Fruit fly (Drosophila melanogaster) whole organism, pupa: ENCODE measurements around the gene Stat92E.

Source experiments
- CG12605 ChIP-seq: fragments of 200-800 bp; sonication (Bioruptor generic); IDR thresholded peaks from 2 replicates; pipeline ENCODE4 v1.3.6; 2022; ENCODE audit warnings: missing biosample characterization, missing genetic modification characterization
- CG14655 ChIP-seq: fragments of 200-800 bp; sonication (Bioruptor generic); optimal IDR thresholded peaks from 3 replicates; lab custom pipeline; 2017; ENCODE audit warnings: mild to moderate bottlenecking, missing biosample characterization, missing genetic modification reagents, missing genetic modification characterization
- CG15710 ChIP-seq: fragments of 200-800 bp; sonication (Bioruptor generic); optimal IDR thresholded peaks from 2 replicates; lab custom pipeline; 2018; ENCODE audit warnings: missing biosample characterization, mild to moderate bottlenecking, missing genetic modification characterization, moderate library complexity
- CG17806 ChIP-seq: fragments of 200-800 bp; sonication (Bioruptor generic); optimal IDR thresholded peaks from 2 replicates; lab custom pipeline; 2018; ENCODE audit warnings: missing biosample characterization, mild to moderate bottlenecking, missing genetic modification characterization, moderate library complexity
- CG32121 ChIP-seq: fragments of 200-800 bp; sonication (Bioruptor generic); IDR thresholded peaks from 2 replicates; pipeline ENCODE4 v1.3.6; 2022; ENCODE audit warnings: missing biosample characterization, missing genetic modification characterization
- CG4496 ChIP-seq: fragments of 200-800 bp; sonication (Bioruptor generic); IDR thresholded peaks from 3 replicates; pipeline ENCODE4 v1.3.6; 2022; ENCODE audit warnings: missing biosample characterization, missing genetic modification characterization
- CG8159 ChIP-seq: fragments of 200-800 bp; sonication (Bioruptor generic); optimal IDR thresholded peaks from 3 replicates; lab custom pipeline; 2018; ENCODE audit warnings: missing biosample characterization, mild to moderate bottlenecking, missing genetic modification characterization, moderate library complexity
- D1 ChIP-seq: fragments of 200-800 bp; sonication (Bioruptor generic); optimal IDR thresholded peaks from 2 replicates; lab custom pipeline; 2018; ENCODE audit warnings: missing biosample characterization, mild to moderate bottlenecking, missing genetic modification characterization, moderate library complexity
- EcR ChIP-seq: fragments of 200-800 bp; sonication (Bioruptor generic); optimal IDR thresholded peaks from 3 replicates; lab custom pipeline; 2019; ENCODE audit warnings: missing biosample characterization, missing genetic modification characterization, mild to moderate bottlenecking, moderate library complexity, missing genetic modification reagents
- Pif1A ChIP-seq: fragments of 200-800 bp; sonication (Bioruptor generic); optimal IDR thresholded peaks from 3 replicates; lab custom pipeline; 2016; ENCODE audit warnings: missing biosample characterization, missing genetic modification characterization
- Pif1B ChIP-seq: fragments of 200-800 bp; sonication (Bioruptor generic); optimal IDR thresholded peaks from 3 replicates; lab custom pipeline; 2016; ENCODE audit warnings: missing biosample characterization, missing genetic modification characterization
- fd96Ca ChIP-seq: fragments of 200-800 bp; sonication (Bioruptor generic); IDR thresholded peaks from 3 replicates; pipeline ENCODE4 v1.3.6; 2022; ENCODE audit warnings: missing biosample characterization, missing genetic modification characterization
- gl ChIP-seq: fragments of 200-800 bp; sonication (Bioruptor generic); optimal IDR thresholded peaks from 2 replicates; lab custom pipeline; 2018; ENCODE audit warnings: missing biosample characterization, mild to moderate bottlenecking, missing genetic modification characterization

DNA sequence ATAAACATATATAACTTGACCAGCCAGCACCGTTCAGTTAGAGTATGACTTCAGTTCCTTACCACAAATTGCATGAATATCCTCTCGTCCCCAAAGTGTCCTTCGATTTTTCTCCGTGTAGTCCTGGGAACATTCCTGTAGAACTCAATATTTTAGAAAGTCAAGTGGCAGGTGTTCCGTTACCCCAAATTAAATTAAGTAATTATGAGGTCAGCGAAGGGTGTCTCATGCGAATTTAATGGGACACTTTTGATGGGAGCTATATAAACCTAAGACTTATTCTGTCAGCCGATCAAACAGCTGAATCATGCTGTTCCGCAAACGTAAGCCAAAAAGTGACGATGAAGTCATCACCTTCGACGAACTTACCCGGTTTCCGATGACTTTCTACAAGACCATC is 47.6 kb downstream of the Stat92E start, which contains the start of gene Or92a:
- TF ChIP-seq EcR (GFP tag; lab: Kevin White, UChicago) (no peak), Pif1A (no peak), CG4496 (GFP tag; lab: Robert Waterston, UW) (no peak), CG8159 (tag; lab: Kevin White, UChicago) (no peak), CG17806 (tag; lab: Kevin White, UChicago) (no peak), CG15710 (tag; lab: Kevin White, UChicago) (no peak), CG12605 (GFP tag; lab: Robert Waterston, UW) (no peak), gl (tag; lab: Kevin White, UChicago) (no peak), CG14655 (GFP tag; lab: Kevin White, UChicago) (no peak), fd96Ca (no peak), Pif1B (GFP tag; lab: Kevin White, UChicago) (no peak), D1 (tag; lab: Kevin White, UChicago) (no peak), CG32121 (GFP tag; lab: Robert Waterston, UW) (no peak)
